Worm (Caenorhabditis elegans) whole organism, L3 larva: ENCODE results near the gene ZK1307.4.
A peak's percentile ranks its signal among the peaks of the same experiment; 100 is the strongest.

Experiments used
- R02D3.7 ChIP-seq: fragments of 150-350 bp; optimal IDR thresholded peaks from 2 replicates; lab custom pipeline; 2014; ENCODE audit warnings: missing biosample characterization, missing genetic modification characterization
- ZK546.5 ChIP-seq: sonication (generic microtip); optimal IDR thresholded peaks from 2 replicates; lab custom pipeline; 2017; ENCODE audit warnings: missing biosample characterization, missing genetic modification characterization
- aly-2 ChIP-seq: fragments of 150-350 bp; optimal IDR thresholded peaks from 2 replicates; lab custom pipeline; 2014; ENCODE audit warnings: missing biosample characterization, missing genetic modification characterization
- ama-1 ChIP-seq: fragments of 150-350 bp; optimal IDR thresholded peaks from 2 replicates; lab custom pipeline; 2018
- ceh-16 ChIP-seq: sonication (generic microtip); optimal IDR thresholded peaks from 2 replicates; lab custom pipeline; 2017; ENCODE audit warnings: missing biosample characterization, missing genetic modification characterization
- ceh-28 ChIP-seq: fragments of 150-350 bp; optimal IDR thresholded peaks from 2 replicates; lab custom pipeline; 2014; ENCODE audit warnings: missing biosample characterization, missing genetic modification reagents, missing genetic modification characterization
- ceh-82 ChIP-seq: fragments of 150-350 bp; optimal IDR thresholded peaks from 2 replicates; lab custom pipeline; 2014; ENCODE audit warnings: missing biosample characterization, missing genetic modification characterization
- ceh-9 ChIP-seq: sonication (generic microtip); optimal IDR thresholded peaks from 2 replicates; lab custom pipeline; 2018; ENCODE audit warnings: missing biosample characterization, missing genetic modification characterization
- daf-12 ChIP-seq: fragments of 150-350 bp; optimal IDR thresholded peaks from 2 replicates; lab custom pipeline; 2014; ENCODE audit warnings: missing biosample characterization, missing genetic modification reagents, missing genetic modification characterization
- egl-27 ChIP-seq: sonication (generic microtip); optimal IDR thresholded peaks from 4 replicates; lab custom pipeline; 2017; ENCODE audit warnings: missing biosample characterization, missing genetic modification reagents, missing genetic modification characterization
- egl-5 ChIP-seq: fragments of 150-350 bp; optimal IDR thresholded peaks from 2 replicates; lab custom pipeline; 2017; ENCODE audit warnings: missing biosample characterization, missing genetic modification reagents, missing genetic modification characterization, inconsistent platforms
- elt-1 ChIP-seq: fragments of 150-350 bp; optimal IDR thresholded peaks from 2 replicates; lab custom pipeline; 2014; ENCODE audit warnings: missing biosample characterization, missing genetic modification characterization
- elt-2 ChIP-seq: sonication (generic microtip); optimal IDR thresholded peaks from 2 replicates; lab custom pipeline; 2016; ENCODE audit warnings: missing genetic modification reagents, mild to moderate bottlenecking, missing genetic modification characterization, missing compliant biosample characterization
- elt-3 ChIP-seq, 3 experiments: fragments of 150-350 bp in 1 of 3; sonication (generic microtip) in 2 of 3; optimal IDR thresholded peaks; 2 replicates in 2 of 3; 4 replicates in 1 of 3; lab custom pipeline; 2014 to 2017; ENCODE audit warnings: missing biosample characterization in 3 of 3, missing genetic modification characterization in 3 of 3
- eor-1 ChIP-seq, 2 experiments: fragments of 150-350 bp; optimal IDR thresholded peaks; 2 replicates each; lab custom pipeline; 2014 to 2018; ENCODE audit warnings: missing biosample characterization in 2 of 2, missing genetic modification characterization in 2 of 2
- fkh-10 ChIP-seq: sonication (generic microtip); optimal IDR thresholded peaks from 2 replicates; lab custom pipeline; 2017; ENCODE audit warnings: missing biosample characterization, missing genetic modification reagents, missing genetic modification characterization
- fkh-2 ChIP-seq: fragments of 150-350 bp; optimal IDR thresholded peaks from 2 replicates; lab custom pipeline; 2014; ENCODE audit warnings: missing biosample characterization, missing genetic modification reagents, missing genetic modification characterization
- fos-1 ChIP-seq: fragments of 150-350 bp; optimal IDR thresholded peaks from 2 replicates; lab custom pipeline; 2014; ENCODE audit warnings: missing biosample characterization, missing genetic modification characterization
- hmg-11 ChIP-seq: sonication (generic microtip); optimal IDR thresholded peaks from 2 replicates; lab custom pipeline; 2016; ENCODE audit warnings: missing genetic modification characterization, missing compliant biosample characterization
- jun-1 ChIP-seq: fragments of 150-350 bp; optimal IDR thresholded peaks from 2 replicates; lab custom pipeline; 2014; ENCODE audit warnings: missing biosample characterization, missing genetic modification reagents, missing genetic modification characterization
- lin-15B ChIP-seq: fragments of 150-350 bp; optimal IDR thresholded peaks from 2 replicates; lab custom pipeline; 2014; ENCODE audit warnings: missing biosample characterization, missing genetic modification characterization
- lin-39 ChIP-seq: fragments of 150-350 bp; optimal IDR thresholded peaks from 2 replicates; lab custom pipeline; 2018; ENCODE audit warnings: missing biosample characterization, missing genetic modification reagents, missing genetic modification characterization
- lsy-12 ChIP-seq: sonication (generic microtip); optimal IDR thresholded peaks from 2 replicates; lab custom pipeline; 2016; ENCODE audit warnings: mild to moderate bottlenecking, missing genetic modification characterization, missing compliant biosample characterization
- mdl-1 ChIP-seq: fragments of 150-350 bp; optimal IDR thresholded peaks from 2 replicates; lab custom pipeline; 2014; ENCODE audit warnings: missing biosample characterization, missing genetic modification characterization
- mml-1 ChIP-seq: fragments of 150-350 bp; sonication (generic microtip); optimal IDR thresholded peaks from 3 replicates; lab custom pipeline; 2014; ENCODE audit warnings: missing biosample characterization, missing genetic modification characterization
- nfya-1 ChIP-seq: sonication (generic microtip); optimal IDR thresholded peaks from 2 replicates; lab custom pipeline; 2017; ENCODE audit warnings: missing genetic modification characterization, mild to moderate bottlenecking, missing compliant biosample characterization, antibody characterized with exemption, moderate library complexity; ENCODE audit not compliant: insufficient read depth
- nhr-11 ChIP-seq: fragments of 150-350 bp; optimal IDR thresholded peaks from 2 replicates; lab custom pipeline; 2014; ENCODE audit warnings: missing biosample characterization, missing genetic modification characterization
- nhr-12 ChIP-seq: fragments of 150-350 bp; optimal IDR thresholded peaks from 2 replicates; lab custom pipeline; 2014; ENCODE audit warnings: missing biosample characterization, missing genetic modification characterization
- nhr-23 ChIP-seq: fragments of 150-350 bp; optimal IDR thresholded peaks from 2 replicates; lab custom pipeline; 2014; ENCODE audit warnings: missing biosample characterization, missing genetic modification reagents, missing genetic modification characterization
- nhr-237 ChIP-seq: fragments of 150-350 bp; optimal IDR thresholded peaks from 2 replicates; lab custom pipeline; 2014; ENCODE audit warnings: missing biosample characterization, missing genetic modification characterization
- nhr-25 ChIP-seq: sonication (generic microtip); optimal IDR thresholded peaks from 2 replicates; lab custom pipeline; 2017; ENCODE audit warnings: missing biosample characterization, missing genetic modification characterization
- nhr-28 ChIP-seq: fragments of 150-350 bp; optimal IDR thresholded peaks from 2 replicates; lab custom pipeline; 2014; ENCODE audit warnings: missing biosample characterization, missing genetic modification characterization
- nhr-43 ChIP-seq: sonication (generic microtip); optimal IDR thresholded peaks from 2 replicates; lab custom pipeline; 2016; ENCODE audit warnings: mild to moderate bottlenecking, missing genetic modification characterization, missing compliant biosample characterization; ENCODE audit not compliant: poor library complexity, severe bottlenecking
- nhr-67 ChIP-seq: fragments of 150-350 bp; optimal IDR thresholded peaks from 2 replicates; lab custom pipeline; 2014; ENCODE audit warnings: missing biosample characterization, missing genetic modification characterization
- nhr-76 ChIP-seq: fragments of 150-350 bp; sonication (generic microtip); optimal IDR thresholded peaks from 5 replicates; lab custom pipeline; 2014; ENCODE audit warnings: missing biosample characterization, missing genetic modification characterization
- nhr-77 ChIP-seq: fragments of 150-350 bp; optimal IDR thresholded peaks from 2 replicates; lab custom pipeline; 2014; ENCODE audit warnings: missing biosample characterization, missing genetic modification characterization
- pha-4 ChIP-seq: fragments of 150-350 bp; optimal IDR thresholded peaks from 2 replicates; lab custom pipeline; 2014; ENCODE audit warnings: missing biosample characterization, missing genetic modification reagents, missing genetic modification characterization
- pqm-1 ChIP-seq: fragments of 150-350 bp; optimal IDR thresholded peaks from 2 replicates; lab custom pipeline; 2017; ENCODE audit warnings: missing biosample characterization, missing genetic modification characterization, inconsistent platforms
- sea-2 ChIP-seq: fragments of 150-350 bp; sonication (generic microtip); optimal IDR thresholded peaks from 4 replicates; lab custom pipeline; 2014; ENCODE audit warnings: missing biosample characterization, missing genetic modification reagents, missing genetic modification characterization
- skn-1 ChIP-seq: fragments of 150-350 bp; optimal IDR thresholded peaks from 2 replicates; lab custom pipeline; 2014; ENCODE audit warnings: missing biosample characterization, missing genetic modification characterization
- snpc-4 ChIP-seq: fragments of 150-350 bp; optimal IDR thresholded peaks from 2 replicates; lab custom pipeline; 2014; ENCODE audit warnings: missing biosample characterization, missing genetic modification characterization
- tbx-2 ChIP-seq: sonication (generic microtip); optimal IDR thresholded peaks from 2 replicates; lab custom pipeline; 2016; ENCODE audit warnings: mild to moderate bottlenecking, missing genetic modification characterization, missing compliant biosample characterization
- unc-39 ChIP-seq: sonication (generic microtip); optimal IDR thresholded peaks from 4 replicates; lab custom pipeline; 2017; ENCODE audit warnings: missing biosample characterization, missing genetic modification characterization
- unc-62 ChIP-seq: fragments of 150-350 bp; sonication (generic microtip); optimal IDR thresholded peaks from 4 replicates; lab custom pipeline; 2014; ENCODE audit warnings: missing biosample characterization, missing genetic modification reagents, missing genetic modification characterization
- zag-1 ChIP-seq: fragments of 150-350 bp; optimal IDR thresholded peaks from 2 replicates; lab custom pipeline; 2014; ENCODE audit warnings: missing biosample characterization, missing genetic modification characterization
- ztf-11 ChIP-seq: fragments of 150-350 bp; optimal IDR thresholded peaks from 2 replicates; lab custom pipeline; 2014; ENCODE audit warnings: missing biosample characterization, missing genetic modification characterization
- ztf-4 ChIP-seq: fragments of 150-350 bp; optimal IDR thresholded peaks from 2 replicates; lab custom pipeline; 2014; ENCODE audit warnings: missing biosample characterization, missing genetic modification characterization

Gene ZK1307.4

ce11 chrII:9601069-9601468, 50.5 kb downstream of the ZK1307.4 start:
- no peak for TF ChIP-seq ceh-9 (tag; lab: Kevin White, UChicago)
- TF ChIP-seq R02D3.7 (tag; lab: Kevin White, UChicago) = no peak
- TF ChIP-seq elt-2 (tag; lab: Kevin White, UChicago) = peak; percentile 71
- TF ChIP-seq skn-1 (tag; lab: Kevin White, UChicago) = peak; percentile 2
- peak; percentile 91 for TF ChIP-seq nhr-25 (tag; lab: Kevin White, UChicago)
- TF ChIP-seq zag-1 = no peak
- no peak for TF ChIP-seq fkh-2 (tag; lab: Kevin White, UChicago)
- TF ChIP-seq sea-2 (GFP tag; lab: Kevin White, UChicago) = no peak
- TF ChIP-seq pha-4 (tag; lab: Kevin White, UChicago) = peak; percentile 28
- TF ChIP-seq ceh-28 (tag; lab: Kevin White, UChicago) = peak; percentile 24
- peak; percentile 30 for TF ChIP-seq unc-62 (GFP tag; lab: Kevin White, UChicago)
- TF ChIP-seq elt-1 (tag; lab: Kevin White, UChicago) = no peak
- TF ChIP-seq nfya-1 (tag; lab: Kevin White, UChicago) = peak; percentile 53
- TF ChIP-seq ZK546.5 = no peak
- no peak for TF ChIP-seq elt-3 (tag; optimal IDR thresholded peaks at IDR 0.05; lab: Kevin White, UChicago)
- no peak for TF ChIP-seq ceh-16 (tag; lab: Kevin White, UChicago)
- TF ChIP-seq nhr-12 (tag; lab: Kevin White, UChicago) = no peak
- TF ChIP-seq pqm-1 (tag; lab: Kevin White, UChicago) = peak; percentile 71
- no peak for TF ChIP-seq nhr-77 (tag; lab: Kevin White, UChicago)
- TF ChIP-seq nhr-11 (tag; lab: Kevin White, UChicago) = peak; percentile 71
- TF ChIP-seq egl-5 (tag; lab: Kevin White, UChicago) = no peak
- peak; percentile 91 for TF ChIP-seq nhr-23
- TF ChIP-seq nhr-237 (tag; lab: Kevin White, UChicago) = no peak
- TF ChIP-seq mdl-1 (tag; lab: Kevin White, UChicago) = peak; percentile 91
- TF ChIP-seq ceh-82 (tag; lab: Kevin White, UChicago) = no peak
- no peak for TF ChIP-seq daf-12 (tag; lab: Kevin White, UChicago)
- TF ChIP-seq fkh-10 (GFP tag; lab: Kevin White, UChicago) = no peak
- no peak for TF ChIP-seq mml-1
- TF ChIP-seq lin-39 (tag; lab: Kevin White, UChicago) = no peak
- no peak for TF ChIP-seq nhr-76 (tag; lab: Kevin White, UChicago)
- no peak for TF ChIP-seq hmg-11 (tag; lab: Kevin White, UChicago)
- TF ChIP-seq nhr-67 (tag; lab: Kevin White, UChicago) = no peak
- peak; percentile 80 for TF ChIP-seq nhr-43
- TF ChIP-seq egl-27 = no peak
- peak; percentile 81 for TF ChIP-seq ama-1 (lab: Kevin White, UChicago)
- TF ChIP-seq fos-1 (tag; lab: Kevin White, UChicago) = no peak
- TF ChIP-seq eor-1 (tag; optimal IDR thresholded peaks at IDR 0.05; lab: Kevin White, UChicago) = no peak
- TF ChIP-seq jun-1 = peak; percentile 70
- TF ChIP-seq lsy-12 (tag; lab: Kevin White, UChicago) = peak; percentile 39
- no peak for TF ChIP-seq ztf-11 (tag; lab: Kevin White, UChicago)
- TF ChIP-seq ztf-4 = no peak
- no peak for TF ChIP-seq nhr-28
- TF ChIP-seq snpc-4 = no peak
- no peak for TF ChIP-seq unc-39
- TF ChIP-seq tbx-2 = peak; percentile 33
- TF ChIP-seq lin-15B = no peak
- no peak for TF ChIP-seq aly-2 (tag; lab: Kevin White, UChicago)
- TF ChIP-seq, all 47 proteins: peak for 16
